Worm (Caenorhabditis elegans): ENCODE results near the gene htz-1.

Gene htz-1

ce11 chrIV:4449843-4450242 is 3.8 kb downstream of the htz-1 start:
- TF ChIP-seq ham-2 (GFP tag; optimal IDR thresholded peaks at IDR 0.05) (no peak), elt-3 (tag; optimal IDR thresholded peaks at IDR 0.05) (no peak), lin-32 (GFP tag; optimal IDR thresholded peaks at IDR 0.05) (no peak), mab-5 (tag; optimal IDR thresholded peaks at IDR 0.05) (no peak), sptf-1 (tag; optimal IDR thresholded peaks at IDR 0.05) (no peak), unc-120 (tag; optimal IDR thresholded peaks at IDR 0.05; ENCODE audit: poor library complexity, severe bottlenecking) (no peak), elt-1 (tag; optimal IDR thresholded peaks at IDR 0.05; ENCODE audit: borderline replicate concordance, insufficient read depth) (no peak), mls-2 (tag; optimal IDR thresholded peaks at IDR 0.05) (no peak), M03D4.4 (tag; optimal IDR thresholded peaks at IDR 0.05) (no peak), bed-3 (GFP tag; optimal IDR thresholded peaks at IDR 0.05) (no peak), unc-62 (GFP tag; optimal IDR thresholded peaks at IDR 0.05) (no peak), flh-1 (GFP tag; optimal IDR thresholded peaks at IDR 0.05) (no peak), ceh-43 (GFP tag; optimal IDR thresholded peaks at IDR 0.05) (no peak)

ce11 chrIV:4451576-4451975 is 5.6 kb downstream of the htz-1 start, which contains the start of gene R08C7.1:
Gene R08C7.1, plus strand, starts transcription at chrIV:4451876.
- TF ChIP-seq nhr-12 (tag; optimal IDR thresholded peaks at IDR 0.05): no peak
- TF ChIP-seq pha-4 (tag; optimal IDR thresholded peaks at IDR 0.05): no peak
- TF ChIP-seq hlh-1 (tag; optimal IDR thresholded peaks at IDR 0.05): no peak

- TF ChIP-seq unc-120 (tag; optimal IDR thresholded peaks at IDR 0.05; ENCODE audit: poor library complexity, severe bottlenecking) (no peak), hlh-1 (tag; optimal IDR thresholded peaks at IDR 0.05) (peak; percentile 22), ceh-43 (GFP tag; optimal IDR thresholded peaks at IDR 0.05) (no peak), M03D4.4 (tag; optimal IDR thresholded peaks at IDR 0.05) (peak; percentile 32), ham-2 (GFP tag; optimal IDR thresholded peaks at IDR 0.05) (peak; percentile 76), drap-1 (GFP tag; optimal IDR thresholded peaks at IDR 0.05) (peak; percentile 41), mab-5 (tag; optimal IDR thresholded peaks at IDR 0.05) (no peak)
These were observed 8.5 kb downstream of the htz-1 start, which contains the start of gene R08C7.11 for ce11 chrIV:4454330-4455173. Gene R08C7.11, minus strand, starts transcription at chrIV:4454937.

- TF ChIP-seq flh-1 (GFP tag; optimal IDR thresholded peaks at IDR 0.05) (no peak), tbx-8 (GFP tag; optimal IDR thresholded peaks at IDR 0.05) (no peak), ces-1 (GFP tag; optimal IDR thresholded peaks at IDR 0.05) (no peak)
These were observed 10.6 kb downstream of the htz-1 start for ce11 chrIV:4456658-4457057.

- TF ChIP-seq nhr-237 (tag; optimal IDR thresholded peaks at IDR 0.05) (no peak), nhr-2 (tag; optimal IDR thresholded peaks at IDR 0.05) (no peak), snpc-4 (tag; optimal IDR thresholded peaks at IDR 0.05) (no peak), ceh-39 (tag; optimal IDR thresholded peaks at IDR 0.05) (no peak), unc-39 (tag; optimal IDR thresholded peaks at IDR 0.05) (no peak), sptf-1 (tag; optimal IDR thresholded peaks at IDR 0.05) (no peak), hlh-1 (tag; optimal IDR thresholded peaks at IDR 0.05) (no peak), flh-1 (GFP tag; optimal IDR thresholded peaks at IDR 0.05) (no peak), M03D4.4 (tag; optimal IDR thresholded peaks at IDR 0.05) (no peak), ceh-83 (GFP tag; optimal IDR thresholded peaks at IDR 0.05) (no peak), zip-8 (tag; optimal IDR thresholded peaks at IDR 0.05) (no peak), sem-2 (GFP tag; optimal IDR thresholded peaks at IDR 0.05) (no peak), ham-2 (GFP tag; optimal IDR thresholded peaks at IDR 0.05) (no peak), blmp-1 (tag; optimal IDR thresholded peaks at IDR 0.05) (no peak), mls-2 (tag; optimal IDR thresholded peaks at IDR 0.05) (no peak), mep-1 (tag; optimal IDR thresholded peaks at IDR 0.05) (no peak), ceh-43 (GFP tag; optimal IDR thresholded peaks at IDR 0.05) (no peak), mab-5 (tag; optimal IDR thresholded peaks at IDR 0.05) (no peak), lin-32 (GFP tag; optimal IDR thresholded peaks at IDR 0.05) (no peak)
These were observed 13.3 kb downstream of the htz-1 start for ce11 chrIV:4459342-4459741.

Data from whole organism, mixed stage, embryonic.